Fruit fly (Drosophila melanogaster): ENCODE results near the gene CG32109.

Gene CG32109

dm6 chr3L:12734550-12735012, 10.6 kb upstream of the CG32109 start, which contains the start of the genes SmD1 and Ptp69D (continued):
- TF ChIP-seq Xbp1 (GFP tag; optimal IDR thresholded peaks at IDR 0.05): peak; percentile 6
- peak; percentile 72 for TF ChIP-seq sqz (GFP tag; optimal IDR thresholded peaks at IDR 0.05)
- TF ChIP-seq Lhr (GFP tag; optimal IDR thresholded peaks at IDR 0.05): peak; percentile 39
- TF ChIP-seq CG30403 (GFP tag; optimal IDR thresholded peaks at IDR 0.05): peak; percentile 3
- peak; percentile 81 for TF ChIP-seq HLH4C (GFP tag; IDR thresholded peaks at IDR 0.05; ENCODE audit: partially characterized antibody)
- TF ChIP-seq MBD-R2 (GFP tag; IDR thresholded peaks at IDR 0.05): 0 out of 2 replicates have a peak, but pooled peaks have one; percentile 25
- no peak for TF ChIP-seq CG14441 (GFP tag; IDR thresholded peaks at IDR 0.05)
- no peak for TF ChIP-seq wek (GFP tag; optimal IDR thresholded peaks at IDR 0.05)
- no peak for TF ChIP-seq fru (optimal IDR thresholded peaks at IDR 0.05)
- peak; percentile 55 for TF ChIP-seq pzg (GFP tag; optimal IDR thresholded peaks at IDR 0.05)
- no peak; the same call in 1 of the 2 replicates for TF ChIP-seq CG14667 (GFP tag; IDR thresholded peaks at IDR 0.05)
- TF ChIP-seq tna (GFP tag; IDR thresholded peaks at IDR 0.05; ENCODE audit: partially characterized antibody): peak; percentile 54; the same call in 1 of the 2 replicates
- TF ChIP-seq CG9437 (GFP tag; optimal IDR thresholded peaks at IDR 0.05): peak; percentile 17
- peak; percentile 88 for TF ChIP-seq Dll (GFP tag; IDR thresholded peaks at IDR 0.05; ENCODE audit: partially characterized antibody)
- TF ChIP-seq CG12299 (tag; optimal IDR thresholded peaks at IDR 0.05): peak; percentile 10
- peak; percentile 29 for TF ChIP-seq sug (tag; optimal IDR thresholded peaks at IDR 0.05)
- peak; percentile 15 for TF ChIP-seq nerfin-1 (tag; optimal IDR thresholded peaks at IDR 0.05)
- peak; percentile 32 for TF ChIP-seq Ets65A (GFP tag)
- no peak for TF ChIP-seq CG43689 (GFP tag; IDR thresholded peaks at IDR 0.05)
- TF ChIP-seq CG2116 (GFP tag; optimal IDR thresholded peaks at IDR 0.05): peak; percentile 83
- TF ChIP-seq Sin3A (optimal IDR thresholded peaks at IDR 0.05): peak; percentile 86
- no peak for TF ChIP-seq CG9817 (tag; optimal IDR thresholded peaks at IDR 0.05)
- no peak for TF ChIP-seq abd-A (tag; optimal IDR thresholded peaks at IDR 0.05)
- no peak for TF ChIP-seq eyg (GFP tag; optimal IDR thresholded peaks at IDR 0.05)
- no peak for TF ChIP-seq CG2199 (GFP tag; IDR thresholded peaks at IDR 0.05)
- peak; percentile 54; the same call in 1 of the 2 replicates for TF ChIP-seq CG2129 (GFP tag; IDR thresholded peaks at IDR 0.05; ENCODE audit: partially characterized antibody)
- TF ChIP-seq CG4617 (GFP tag; optimal IDR thresholded peaks at IDR 0.05; ENCODE audit: borderline replicate concordance): peak; percentile 22
- TF ChIP-seq CG15601 (tag; optimal IDR thresholded peaks at IDR 0.05): peak; percentile 3
- peak; percentile 77 for TF ChIP-seq unc-4 (GFP tag; IDR thresholded peaks at IDR 0.05; ENCODE audit: partially characterized antibody)
- peak; percentile 99 for TF ChIP-seq CG1603 (tag; optimal IDR thresholded peaks at IDR 0.05)
- TF ChIP-seq CG34224 (GFP tag; IDR thresholded peaks at IDR 0.05; ENCODE audit: partially characterized antibody): peak; percentile 44; the same call in 2 of the 3 replicates
- TF ChIP-seq CG4707 (GFP tag; optimal IDR thresholded peaks at IDR 0.05): no peak
- TF ChIP-seq CG10147 (GFP tag; optimal IDR thresholded peaks at IDR 0.05): peak; percentile 22
- TF ChIP-seq nerfin-2 (GFP tag; IDR thresholded peaks at IDR 0.05; ENCODE audit: partially characterized antibody): peak; percentile 55
- peak; percentile 77 for TF ChIP-seq amos (GFP tag; IDR thresholded peaks at IDR 0.05; ENCODE audit: partially characterized antibody)
- no peak for TF ChIP-seq fd64A (GFP tag; optimal IDR thresholded peaks at IDR 0.05)
- TF ChIP-seq vnd (GFP tag; IDR thresholded peaks at IDR 0.05; ENCODE audit: partially characterized antibody): peak; percentile 86
- no peak for TF ChIP-seq CG7745 (tag; optimal IDR thresholded peaks at IDR 0.05)
- peak; percentile 32 for TF ChIP-seq CG9797 (GFP tag; optimal IDR thresholded peaks at IDR 0.05)
- peak; percentile 88; the same call in 2 of the 3 replicates for TF ChIP-seq CG11560 (tag; IDR thresholded peaks at IDR 0.05)
- TF ChIP-seq row (GFP tag; IDR thresholded peaks at IDR 0.05): peak; percentile 88
- TF ChIP-seq CG30020 (tag; optimal IDR thresholded peaks at IDR 0.05): peak; percentile 99
- TF ChIP-seq Scr (GFP tag; IDR thresholded peaks at IDR 0.05; ENCODE audit: partially characterized antibody): peak; percentile 88
- TF ChIP-seq CG13424 (tag; optimal IDR thresholded peaks at IDR 0.05): peak; percentile 23
- no peak for TF ChIP-seq CG31388 (GFP tag; optimal IDR thresholded peaks at IDR 0.05)
- TF ChIP-seq Hr3 (GFP tag; optimal IDR thresholded peaks at IDR 0.05): peak; percentile 29
- peak; percentile 14 for TF ChIP-seq hkb (optimal IDR thresholded peaks at IDR 0.05)
- TF ChIP-seq hkb (GFP tag; IDR thresholded peaks at IDR 0.05): no peak
- TF ChIP-seq hbn (GFP tag; IDR thresholded peaks at IDR 0.05; ENCODE audit: partially characterized antibody): peak; percentile 59
